Worm (Caenorhabditis elegans) whole organism, young adult: ENCODE results near the gene F43C11.16.

Experiments
- B0261.1 ChIP-seq: sonication (generic microtip); optimal IDR thresholded peaks from 2 replicates; lab custom pipeline; 2016; ENCODE audit warnings: mild to moderate bottlenecking, missing genetic modification characterization, moderate library complexity, missing compliant biosample characterization
- C17E4.6 ChIP-seq: fragments of 200-800 bp; sonication (Bioruptor generic); IDR thresholded peaks from 2 replicates; pipeline ENCODE4 v1.3.6; 2022; ENCODE audit warnings: missing genetic modification reagents, missing genetic modification characterization, missing compliant biosample characterization
- F39B2.1 ChIP-seq: fragments of 200-800 bp; sonication (Bioruptor generic); IDR thresholded peaks from 2 replicates; pipeline ENCODE4 v1.3.6; 2022; ENCODE audit warnings: missing genetic modification reagents, missing genetic modification characterization, missing compliant biosample characterization
- F55B11.4 ChIP-seq: sonication (generic microtip); optimal IDR thresholded peaks from 2 replicates; lab custom pipeline; 2016; ENCODE audit warnings: missing compliant biosample characterization, missing genetic modification characterization, borderline replicate concordance; ENCODE audit not compliant: insufficient read depth
- T07F8.4 ChIP-seq: sonication (generic microtip); optimal IDR thresholded peaks from 2 replicates; lab custom pipeline; 2016; ENCODE audit warnings: mild to moderate bottlenecking, missing genetic modification characterization, moderate library complexity, missing compliant biosample characterization
- T26A5.8 ChIP-seq: sonication (generic microtip); optimal IDR thresholded peaks from 2 replicates; lab custom pipeline; 2016; ENCODE audit warnings: missing genetic modification characterization, missing compliant biosample characterization
- Y53G8AR.9 ChIP-seq: fragments of 200-800 bp; sonication (Bioruptor generic); conservative IDR thresholded peaks from 2 replicates; pipeline ENCODE4 v1.3.6; 2022; ENCODE audit warnings: missing genetic modification reagents, missing genetic modification characterization, missing compliant biosample characterization
- Y67H2A.10 ChIP-seq: fragments of 200-800 bp; sonication (Bioruptor generic); conservative IDR thresholded peaks from 2 replicates; pipeline ENCODE4 v1.3.6; 2022; ENCODE audit warnings: missing genetic modification reagents, missing genetic modification characterization, missing compliant biosample characterization
- Y79H2A.3 ChIP-seq: fragments of 200-800 bp; sonication (Bioruptor generic); conservative IDR thresholded peaks from 2 replicates; pipeline ENCODE4 v1.3.6; 2022; ENCODE audit warnings: missing genetic modification reagents, missing genetic modification characterization, missing compliant biosample characterization
- Y95B8A.8 ChIP-seq: fragments of 200-800 bp; sonication (Bioruptor generic); IDR thresholded peaks from 2 replicates; pipeline ENCODE4 v1.3.6; 2022; ENCODE audit warnings: missing genetic modification reagents, missing genetic modification characterization, missing compliant biosample characterization
- ZK185.1 ChIP-seq: sonication (generic microtip); optimal IDR thresholded peaks from 2 replicates; lab custom pipeline; 2016; ENCODE audit warnings: mild to moderate bottlenecking, missing genetic modification characterization, missing compliant biosample characterization; ENCODE audit not compliant: poor library complexity, severe bottlenecking
- aptf-3 ChIP-seq: fragments of 200-800 bp; sonication (Bioruptor generic); IDR thresholded peaks from 2 replicates; pipeline ENCODE4 v1.3.6; 2022; ENCODE audit warnings: missing genetic modification characterization, missing compliant biosample characterization
- attf-3 ChIP-seq: fragments of 200-800 bp; sonication (Bioruptor generic); conservative IDR thresholded peaks from 2 replicates; pipeline ENCODE4 v1.3.6; 2022; ENCODE audit warnings: missing genetic modification reagents, missing genetic modification characterization, missing compliant biosample characterization
- cebp-1 ChIP-seq, 2 experiments: fragments of 200-800 bp in 1 of 2; sonication (Bioruptor generic) in 1 of 2; sonication (generic microtip) in 1 of 2; IDR thresholded peaks in 1 of 2; optimal IDR thresholded peaks in 1 of 2; 2 replicates each; pipeline versions ENCODE4 v1.3.6 to Lab custom; 2017 to 2022; ENCODE audit warnings: missing compliant biosample characterization in 2 of 2, missing genetic modification characterization in 2 of 2, mild to moderate bottlenecking in 1 of 2, missing genetic modification reagents in 1 of 2, moderate library complexity in 1 of 2
- chd-7 ChIP-seq: sonication (generic microtip); optimal IDR thresholded peaks from 2 replicates; lab custom pipeline; 2016; ENCODE audit warnings: mild to moderate bottlenecking, missing genetic modification characterization, moderate library complexity, missing compliant biosample characterization
- die-1 ChIP-seq: sonication (generic microtip); optimal IDR thresholded peaks from 2 replicates; lab custom pipeline; 2016; ENCODE audit warnings: missing genotype, mild to moderate bottlenecking, missing genetic modification characterization, missing compliant biosample characterization
- dpl-1 ChIP-seq: fragments of 150-350 bp; optimal IDR thresholded peaks from 2 replicates; lab custom pipeline; 2014; ENCODE audit warnings: missing biosample characterization, missing genetic modification reagents, missing genetic modification characterization
- egrh-3 ChIP-seq: fragments of 200-800 bp; sonication (Bioruptor generic); IDR thresholded peaks from 2 replicates; pipeline ENCODE4 v1.3.6; 2022; ENCODE audit warnings: missing genetic modification reagents, missing genetic modification characterization, missing compliant biosample characterization
- him-1 ChIP-seq: sonication (generic microtip); optimal IDR thresholded peaks from 2 replicates; lab custom pipeline; 2016; ENCODE audit warnings: missing genotype, missing genetic modification reagents, missing genetic modification characterization, missing compliant biosample characterization
- hlh-26 ChIP-seq: fragments of 200-800 bp; sonication (Bioruptor generic); conservative IDR thresholded peaks from 2 replicates; pipeline ENCODE4 v1.3.6; 2022; ENCODE audit warnings: missing genetic modification reagents, missing genetic modification characterization, missing compliant biosample characterization
- hmg-20 ChIP-seq: fragments of 200-800 bp; sonication (Bioruptor generic); IDR thresholded peaks from 2 replicates; pipeline ENCODE4 v1.3.6; 2022; ENCODE audit warnings: missing genetic modification reagents, missing genetic modification characterization, missing compliant biosample characterization
- lin-40 ChIP-seq: sonication (generic microtip); optimal IDR thresholded peaks from 2 replicates; lab custom pipeline; 2016; ENCODE audit warnings: missing genetic modification characterization, mild to moderate bottlenecking, missing compliant biosample characterization, missing genotype, missing genetic modification reagents
- lin-54 ChIP-seq: fragments of 200-800 bp; sonication (Bioruptor generic); optimal IDR thresholded peaks from 2 replicates; lab custom pipeline; 2018; ENCODE audit warnings: mild to moderate bottlenecking, missing genetic modification characterization, missing compliant biosample characterization
- madf-3 ChIP-seq: fragments of 200-800 bp; sonication (Bioruptor generic); IDR thresholded peaks from 2 replicates; pipeline ENCODE4 v1.3.6; 2022; ENCODE audit warnings: missing genetic modification reagents, missing genetic modification characterization, missing compliant biosample characterization
- madf-6 ChIP-seq: fragments of 200-800 bp; sonication (Bioruptor generic); IDR thresholded peaks from 2 replicates; pipeline ENCODE4 v1.3.6; 2022; ENCODE audit warnings: missing genetic modification reagents, missing genetic modification characterization, missing compliant biosample characterization
- mcd-1 ChIP-seq: fragments of 200-800 bp; sonication (Bioruptor generic); IDR thresholded peaks from 2 replicates; pipeline ENCODE4 v1.3.6; 2022; ENCODE audit warnings: missing genetic modification reagents, missing genetic modification characterization, missing compliant biosample characterization
- nfya-1 ChIP-seq: sonication (generic microtip); optimal IDR thresholded peaks from 2 replicates; lab custom pipeline; 2017; ENCODE audit warnings: antibody characterized with exemption, missing compliant biosample characterization, missing genetic modification characterization, borderline replicate concordance; ENCODE audit not compliant: insufficient read depth
- nhr-179 ChIP-seq: sonication (generic microtip); optimal IDR thresholded peaks from 2 replicates; lab custom pipeline; 2016; ENCODE audit warnings: mild to moderate bottlenecking, missing genetic modification characterization, missing compliant biosample characterization
- rcor-1 ChIP-seq: fragments of 200-800 bp; sonication (Bioruptor generic); IDR thresholded peaks from 2 replicates; pipeline ENCODE4 v1.3.6; 2022; ENCODE audit warnings: missing genetic modification reagents, missing genetic modification characterization, missing compliant biosample characterization
- rec-8 ChIP-seq, 2 experiments: sonication (generic microtip); optimal IDR thresholded peaks; 2 replicates each; lab custom pipeline; 2016; ENCODE audit warnings: mild to moderate bottlenecking in 2 of 2, missing genetic modification characterization in 2 of 2, missing genetic modification reagents in 2 of 2, missing genotype in 2 of 2, missing biosample characterization in 1 of 2, missing compliant biosample characterization in 1 of 2, moderate library complexity in 1 of 2
- rpc-1 ChIP-seq, 2 experiments: fragments of 150-350 bp in 1 of 2; sonication (generic microtip) in 1 of 2; optimal IDR thresholded peaks; 2 replicates each; lab custom pipeline; 2014 to 2018; ENCODE audit warnings: missing biosample characterization in 1 of 2, missing genetic modification characterization in 1 of 2, missing genetic modification reagents in 1 of 2, missing genotype in 1 of 2
- snpc-3.4 ChIP-seq: sonication (generic microtip); optimal IDR thresholded peaks from 2 replicates; lab custom pipeline; 2017; ENCODE audit warnings: missing genetic modification characterization, mild to moderate bottlenecking, missing compliant biosample characterization, antibody characterized with exemption, moderate library complexity, missing genotype, missing genetic modification reagents
- snpc-4 ChIP-seq, 5 experiments: fragments of 150-350 bp in 1 of 5; sonication (generic microtip) in 4 of 5; optimal IDR thresholded peaks; 2 replicates each; lab custom pipeline; 2014 to 2018; ENCODE audit warnings: missing genetic modification characterization in 5 of 5, missing biosample characterization in 3 of 5, antibody characterized with exemption in 2 of 5, mild to moderate bottlenecking in 2 of 5, missing compliant biosample characterization in 2 of 5, missing genotype in 2 of 5, moderate library complexity in 2 of 5, missing genetic modification reagents in 1 of 5
- zfh-2 ChIP-seq: fragments of 200-800 bp; sonication (Bioruptor generic); conservative IDR thresholded peaks from 2 replicates; pipeline ENCODE4 v1.3.6; 2022; ENCODE audit warnings: missing genetic modification reagents, missing genetic modification characterization, missing compliant biosample characterization
- ztf-25 ChIP-seq: fragments of 200-800 bp; sonication (Bioruptor generic); IDR thresholded peaks from 2 replicates; pipeline ENCODE4 v1.3.6; 2022; ENCODE audit warnings: missing genetic modification reagents, missing genetic modification characterization, missing compliant biosample characterization

F43C11.16 gene

DNA sequence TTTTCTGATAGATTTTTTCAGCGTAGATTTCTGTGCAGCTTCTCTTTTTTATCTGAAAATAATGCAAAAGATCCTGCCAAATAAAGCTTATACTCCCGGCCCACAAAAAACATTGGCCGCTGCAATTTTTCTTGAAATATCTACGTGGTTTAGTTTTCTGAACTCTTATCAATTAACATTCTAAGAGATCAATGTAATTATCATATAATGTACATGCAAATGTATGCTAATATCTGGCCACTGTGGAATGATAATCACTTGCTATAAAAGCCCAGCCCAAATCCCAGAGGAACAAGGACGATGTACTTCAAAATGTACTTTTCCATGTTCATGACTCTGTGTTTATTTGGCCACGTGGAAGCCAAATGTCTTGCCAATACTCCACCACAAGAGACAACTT lies 5.4 kb downstream of the F43C11.16 start, which contains the start of gene F43C11.2:
Gene F43C11.2, plus strand, starts transcription at position 301 of the 400 bp plus-strand sequence.
- TF ChIP-seq Y95B8A.8 (no peak), snpc-3.4 (tag; lab: Kevin White, UChicago) (no peak), Y67H2A.10 (GFP tag; lab: Robert Waterston, UW) (no peak), die-1 (tag; lab: Kevin White, UChicago) (no peak), aptf-3 (GFP tag; lab: Robert Waterston, UW) (no peak), hlh-26 (no peak), madf-3 (no peak), nhr-179 (tag; lab: Kevin White, UChicago) (no peak), chd-7 (tag; lab: Kevin White, UChicago) (no peak), T26A5.8 (tag; lab: Kevin White, UChicago) (no peak), lin-40 (tag; lab: Kevin White, UChicago) (no peak), him-1 (tag; lab: Kevin White, UChicago) (no peak), Y53G8AR.9 (GFP tag; lab: Robert Waterston, UW) (no peak), zfh-2 (GFP tag; lab: Robert Waterston, UW) (no peak), egrh-3 (GFP tag; lab: Robert Waterston, UW) (no peak), C17E4.6 (GFP tag; lab: Robert Waterston, UW) (no peak), Y79H2A.3 (GFP tag; lab: Robert Waterston, UW) (no peak)

DNA sequence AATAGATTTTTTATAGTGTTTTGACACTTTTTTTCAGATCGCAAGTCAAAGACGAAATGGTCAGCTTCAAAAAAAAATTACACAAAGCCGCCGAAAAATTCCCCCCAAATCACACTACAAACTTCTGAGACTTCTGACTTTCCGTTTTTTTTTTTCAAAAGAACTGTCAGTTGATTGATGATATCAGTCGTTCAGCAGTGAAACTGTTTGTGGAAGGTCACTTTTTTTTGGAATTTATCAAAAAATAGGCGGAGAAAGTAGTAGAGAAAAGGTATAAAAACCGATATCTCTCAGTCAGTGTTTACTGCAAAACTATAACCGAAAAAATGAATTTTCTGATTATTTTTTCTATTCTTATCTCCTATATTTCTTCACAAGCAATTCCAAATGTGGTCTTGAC lies 6.9 kb downstream of the F43C11.16 start, which contains the start of gene F43C11.3:
Gene F43C11.3, plus strand, starts transcription at position 301 of the 400 bp plus-strand sequence.
- TF ChIP-seq ZK185.1 (tag; lab: Kevin White, UChicago) (no peak), B0261.1 (tag; lab: Kevin White, UChicago) (no peak), nfya-1 (tag; lab: Kevin White, UChicago) (no peak), dpl-1 (GFP tag; lab: Kevin White, UChicago) (no peak), rpc-1 (optimal IDR thresholded peaks at IDR 0.05; lab: Kevin White, UChicago) (no peak), rpc-1 (tag; optimal IDR thresholded peaks at IDR 0.05; lab: Kevin White, UChicago) (no peak), ztf-25 (GFP tag; lab: Robert Waterston, UW) (no peak), rcor-1 (no peak), F55B11.4 (tag; lab: Kevin White, UChicago) (no peak), cebp-1 (GFP tag; IDR thresholded peaks at IDR 0.05; lab: Robert Waterston, UW) (no peak), cebp-1 (tag; optimal IDR thresholded peaks at IDR 0.05; lab: Kevin White, UChicago) (no peak), hmg-20 (GFP tag; lab: Robert Waterston, UW) (no peak), lin-54 (no peak), attf-3 (no peak), madf-6 (GFP tag; lab: Robert Waterston, UW) (no peak), F39B2.1 (no peak), snpc-4 (GFP tag; optimal IDR thresholded peaks at IDR 0.05; lab: Kevin White, UChicago) (no peak), snpc-4 (tag; optimal IDR thresholded peaks at IDR 0.05; lab: Kevin White, UChicago) (no peak), T07F8.4 (tag; lab: Kevin White, UChicago) (no peak), rec-8 (tag; optimal IDR thresholded peaks at IDR 0.05; lab: Kevin White, UChicago) (no peak), mcd-1 (GFP tag; lab: Robert Waterston, UW) (no peak)
